Fruit fly (Drosophila melanogaster): Measurements from ENCODE around the gene CG10508.

dm6 chr3L:21224701-21225223 is 14.7 kb downstream of the CG10508 start:
- no peak for TF ChIP-seq CTCF (optimal IDR thresholded peaks at IDR 0.05)
- no peak for TF ChIP-seq CG8478 (optimal IDR thresholded peaks at IDR 0.05)
